Fruit fly (Drosophila melanogaster) whole organism, embryonic: Measurements from ENCODE around the gene Vm26Ab.
A peak's percentile ranks its signal among the peaks of the same experiment; 100 is the strongest.

Source experiments
- Atf3 ChIP-seq: fragments of 200-800 bp; sonication (Bioruptor generic); optimal IDR thresholded peaks from 3 replicates; lab custom pipeline; 2016; ENCODE audit warnings: missing biosample characterization, missing genetic modification characterization
- CG1024 ChIP-seq: fragments of 200-800 bp; sonication (Bioruptor generic); IDR thresholded peaks from 2 replicates; pipeline ENCODE4 v1.3.6; 2022; ENCODE audit warnings: missing biosample characterization, missing genetic modification characterization
- CG10267 ChIP-seq: fragments of 200-800 bp; sonication (Bioruptor generic); optimal IDR thresholded peaks from 2 replicates; lab custom pipeline; 2018; ENCODE audit warnings: missing biosample characterization, mild to moderate bottlenecking, missing genetic modification characterization, moderate library complexity
- CG10959 ChIP-seq: fragments of 200-800 bp; sonication (Bioruptor generic); IDR thresholded peaks from 2 replicates; pipeline ENCODE4 v1.3.6; 2022; ENCODE audit warnings: missing biosample characterization, missing genetic modification characterization
- CG11093 ChIP-seq: fragments of 200-800 bp; sonication (Bioruptor generic); IDR thresholded peaks from 3 replicates; pipeline ENCODE4 v1.3.6; 2022; ENCODE audit warnings: missing biosample characterization, missing genetic modification characterization
- CG12744 ChIP-seq: fragments of 200-800 bp; sonication (Bioruptor generic); optimal IDR thresholded peaks from 2 replicates; lab custom pipeline; 2016; ENCODE audit warnings: missing biosample characterization, missing genetic modification characterization
- CG13424 ChIP-seq: fragments of 200-800 bp; sonication (Bioruptor generic); optimal IDR thresholded peaks from 2 replicates; lab custom pipeline; 2019; ENCODE audit warnings: missing biosample characterization, mild to moderate bottlenecking, missing genetic modification characterization, moderate library complexity
- CG15011 ChIP-seq: fragments of 200-800 bp; sonication (Bioruptor generic); optimal IDR thresholded peaks from 3 replicates; lab custom pipeline; 2018; ENCODE audit warnings: missing biosample characterization, mild to moderate bottlenecking, missing genetic modification characterization
- CG15269 ChIP-seq: fragments of 200-800 bp; sonication (Bioruptor generic); optimal IDR thresholded peaks from 2 replicates; lab custom pipeline; 2018; ENCODE audit warnings: missing biosample characterization, mild to moderate bottlenecking, missing genetic modification characterization, moderate library complexity
- CG15479 ChIP-seq: fragments of 200-800 bp; sonication (Bioruptor generic); optimal IDR thresholded peaks from 3 replicates; lab custom pipeline; 2019; ENCODE audit warnings: missing biosample characterization, mild to moderate bottlenecking, missing genetic modification characterization, moderate library complexity
- CG2712 ChIP-seq: fragments of 200-800 bp; optimal IDR thresholded peaks from 3 replicates; lab custom pipeline; 2019; ENCODE audit warnings: missing biosample characterization, mild to moderate bottlenecking, missing genetic modification characterization, moderate library complexity
- CG30403 ChIP-seq: fragments of 200-800 bp; sonication (Bioruptor generic); optimal IDR thresholded peaks from 3 replicates; lab custom pipeline; 2016; ENCODE audit warnings: missing biosample characterization, missing genetic modification characterization
- CG31365 ChIP-seq: fragments of 200-800 bp; sonication (Bioruptor generic); optimal IDR thresholded peaks from 2 replicates; lab custom pipeline; 2018; ENCODE audit warnings: missing biosample characterization, mild to moderate bottlenecking, missing genetic modification characterization
- CG32767 ChIP-seq: fragments of 200-800 bp; sonication (Bioruptor generic); IDR thresholded peaks from 2 replicates; pipeline ENCODE4 v1.3.6; 2022; ENCODE audit warnings: missing biosample characterization, missing genetic modification characterization
- CG5180 ChIP-seq: fragments of 200-800 bp; sonication (Bioruptor generic); optimal IDR thresholded peaks from 3 replicates; lab custom pipeline; 2017; ENCODE audit warnings: missing biosample characterization, missing genetic modification characterization, mild to moderate bottlenecking, moderate library complexity, missing genetic modification reagents
- CG5953 ChIP-seq: fragments of 200-800 bp; sonication (Bioruptor generic); IDR thresholded peaks from 2 replicates; pipeline ENCODE4 v1.3.6; 2022; ENCODE audit warnings: missing biosample characterization, missing genetic modification characterization
- CG8281 ChIP-seq: fragments of 200-800 bp; sonication (Bioruptor generic); optimal IDR thresholded peaks from 2 replicates; lab custom pipeline; 2018; ENCODE audit warnings: missing biosample characterization, mild to moderate bottlenecking, missing genetic modification characterization, moderate library complexity
- CG9876 ChIP-seq: fragments of 200-800 bp; sonication (Bioruptor generic); optimal IDR thresholded peaks from 2 replicates; lab custom pipeline; 2016; ENCODE audit warnings: missing biosample characterization, missing genetic modification characterization
- CTCF ChIP-seq: fragments of 200-800 bp; sonication (Bioruptor generic); optimal IDR thresholded peaks from 2 replicates; lab custom pipeline; 2017; ENCODE audit warnings: missing biosample characterization, mild to moderate bottlenecking, missing genetic modification characterization, moderate library complexity
- Eip74EF ChIP-seq, 2 experiments: fragments of 200-800 bp in 1 of 2; fragments of >200 bp in 1 of 2; sonication (Bioruptor generic) in 1 of 2; optimal IDR thresholded peaks; 2 replicates each; lab custom pipeline; 2017 to 2019; ENCODE audit warnings: missing biosample characterization in 2 of 2, missing genetic modification characterization in 2 of 2, mild to moderate bottlenecking in 1 of 2, moderate library complexity in 1 of 2
- Gsc ChIP-seq: fragments of 200-800 bp; sonication (Bioruptor generic); IDR thresholded peaks from 2 replicates; pipeline ENCODE4 v1.3.6; 2022; ENCODE audit warnings: missing biosample characterization, missing genetic modification characterization
- H15 ChIP-seq: fragments of 200-800 bp; sonication (Bioruptor generic); IDR thresholded peaks from 3 replicates; pipeline ENCODE4 v1.3.6; 2022; ENCODE audit warnings: missing biosample characterization, missing genetic modification characterization
- MTF-1 ChIP-seq: fragments of 200-800 bp; sonication (Bioruptor generic); optimal IDR thresholded peaks from 2 replicates; lab custom pipeline; 2018; ENCODE audit warnings: missing biosample characterization, mild to moderate bottlenecking, missing genetic modification characterization, borderline replicate concordance
- NC2β ChIP-seq: fragments of 200-800 bp; sonication (Bioruptor generic); optimal IDR thresholded peaks from 2 replicates; lab custom pipeline; 2016; ENCODE audit warnings: missing biosample characterization, missing genetic modification characterization
- Poxn ChIP-seq: fragments of 200-800 bp; sonication (Bioruptor generic); IDR thresholded peaks from 2 replicates; pipeline ENCODE4 v1.3.6; 2022; ENCODE audit warnings: missing biosample characterization, missing genetic modification characterization
- ab ChIP-seq: fragments of 200-800 bp; sonication (Bioruptor generic); optimal IDR thresholded peaks from 2 replicates; lab custom pipeline; 2016; ENCODE audit warnings: missing biosample characterization, missing genetic modification characterization
- al ChIP-seq: fragments of 200-800 bp; sonication (Bioruptor generic); IDR thresholded peaks from 2 replicates; pipeline ENCODE4 v1.3.6; 2022; ENCODE audit warnings: missing biosample characterization, missing genetic modification characterization
- aop ChIP-seq: fragments of 200-800 bp; sonication (Bioruptor generic); IDR thresholded peaks from 2 replicates; pipeline ENCODE4 v1.3.6; 2022; ENCODE audit warnings: missing biosample characterization, missing genetic modification characterization
- ap ChIP-seq: fragments of 200-800 bp; sonication (Bioruptor generic); IDR thresholded peaks from 2 replicates; pipeline ENCODE4 v1.3.6; 2022; ENCODE audit warnings: missing biosample characterization, missing genetic modification characterization
- ase ChIP-seq: fragments of 200-800 bp; sonication (Bioruptor generic); IDR thresholded peaks from 3 replicates; pipeline ENCODE4 v1.3.6; 2022; ENCODE audit warnings: missing biosample characterization, missing genetic modification characterization
- ato ChIP-seq: fragments of 200-800 bp; sonication (Bioruptor generic); IDR thresholded peaks from 2 replicates; pipeline ENCODE4 v1.3.6; 2022; ENCODE audit warnings: missing biosample characterization, missing genetic modification characterization; ENCODE audit not compliant: partially characterized antibody
- btn ChIP-seq: fragments of 200-800 bp; sonication (Bioruptor generic); optimal IDR thresholded peaks from 2 replicates; lab custom pipeline; 2016; ENCODE audit warnings: missing biosample characterization, missing genetic modification characterization
- chm ChIP-seq: fragments of 200-800 bp; sonication (Bioruptor generic); IDR thresholded peaks from 2 replicates; pipeline ENCODE4 v1.3.6; 2022; ENCODE audit warnings: missing biosample characterization, missing genetic modification characterization
- disco-r ChIP-seq: fragments of 200-800 bp; sonication (Bioruptor generic); optimal IDR thresholded peaks from 2 replicates; lab custom pipeline; 2016; ENCODE audit warnings: missing biosample characterization, missing genetic modification characterization
- fd3F ChIP-seq: fragments of 200-800 bp; sonication (Bioruptor generic); optimal IDR thresholded peaks from 2 replicates; lab custom pipeline; 2018; ENCODE audit warnings: missing biosample characterization, mild to moderate bottlenecking, missing genetic modification characterization, moderate library complexity
- gfzf ChIP-seq: fragments of 200-800 bp; sonication (Bioruptor generic); optimal IDR thresholded peaks from 2 replicates; lab custom pipeline; 2016; ENCODE audit warnings: missing biosample characterization, mild to moderate bottlenecking, missing genetic modification characterization, moderate library complexity
- inv ChIP-seq: fragments of 200-800 bp; sonication (Bioruptor generic); IDR thresholded peaks from 2 replicates; pipeline ENCODE4 v1.3.6; 2022; ENCODE audit warnings: missing biosample characterization, missing genetic modification characterization; ENCODE audit not compliant: partially characterized antibody
- jing ChIP-seq: fragments of 200-800 bp; sonication (Bioruptor generic); optimal IDR thresholded peaks from 2 replicates; lab custom pipeline; 2018; ENCODE audit warnings: missing biosample characterization, mild to moderate bottlenecking, missing genetic modification characterization
- kni ChIP-seq: fragments of 200-800 bp; sonication (Bioruptor generic); optimal IDR thresholded peaks from 3 replicates; lab custom pipeline; 2017; ENCODE audit warnings: mild to moderate bottlenecking, missing biosample characterization, missing genetic modification reagents, missing genetic modification characterization
- lbe ChIP-seq: fragments of 200-800 bp; sonication (Bioruptor generic); optimal IDR thresholded peaks from 2 replicates; lab custom pipeline; 2016; ENCODE audit warnings: missing biosample characterization, mild to moderate bottlenecking, missing genetic modification characterization
- lola ChIP-seq, 3 experiments: fragments of >200 bp in 2 of 3; fragments of 200-800 bp in 1 of 3; sonication (Bioruptor generic) in 1 of 3; optimal IDR thresholded peaks; 2 replicates each; lab custom pipeline; 2017 to 2019; ENCODE audit warnings: missing biosample characterization in 3 of 3, missing genetic modification characterization in 3 of 3, mild to moderate bottlenecking in 1 of 3, moderate library complexity in 1 of 3
- nmo ChIP-seq: fragments of 200-800 bp; sonication (Bioruptor generic); optimal IDR thresholded peaks from 2 replicates; lab custom pipeline; 2018; ENCODE audit warnings: missing biosample characterization, mild to moderate bottlenecking, missing genetic modification characterization, moderate library complexity
- nom ChIP-seq: fragments of 200-800 bp; sonication (Bioruptor generic); optimal IDR thresholded peaks from 2 replicates; lab custom pipeline; 2017; ENCODE audit warnings: missing biosample characterization, missing genetic modification characterization, mild to moderate bottlenecking, moderate library complexity, missing genetic modification reagents
- repo ChIP-seq: fragments of 200-800 bp; sonication (Bioruptor generic); optimal IDR thresholded peaks from 2 replicates; lab custom pipeline; 2016; ENCODE audit warnings: missing biosample characterization, missing genetic modification characterization
- rib ChIP-seq: fragments of 200-800 bp; sonication (Bioruptor generic); IDR thresholded peaks from 2 replicates; pipeline ENCODE4 v1.3.6; 2022; ENCODE audit warnings: missing biosample characterization, missing genetic modification characterization
- run ChIP-seq: fragments of 200-800 bp; sonication (Bioruptor generic); optimal IDR thresholded peaks from 3 replicates; lab custom pipeline; 2018; ENCODE audit warnings: missing biosample characterization, mild to moderate bottlenecking, missing genetic modification characterization
- scrt ChIP-seq: fragments of 200-800 bp; sonication (Bioruptor generic); optimal IDR thresholded peaks from 2 replicates; lab custom pipeline; 2018; ENCODE audit warnings: missing biosample characterization, mild to moderate bottlenecking, missing genetic modification characterization, moderate library complexity
- seq ChIP-seq: fragments of 200-800 bp; sonication (Bioruptor generic); IDR thresholded peaks from 2 replicates; pipeline ENCODE4 v1.3.6; 2022; ENCODE audit warnings: missing biosample characterization, missing genetic modification characterization
- sim ChIP-seq: fragments of 200-800 bp; sonication (Bioruptor generic); IDR thresholded peaks from 2 replicates; pipeline ENCODE4 v1.3.6; 2022; ENCODE audit warnings: missing biosample characterization, missing genetic modification characterization
- sqz ChIP-seq: fragments of 200-800 bp; sonication (Bioruptor generic); optimal IDR thresholded peaks from 3 replicates; lab custom pipeline; 2018; ENCODE audit warnings: missing biosample characterization, mild to moderate bottlenecking, missing genetic modification characterization
- tin ChIP-seq: fragments of 200-800 bp; sonication (Bioruptor generic); optimal IDR thresholded peaks from 3 replicates; lab custom pipeline; 2016; ENCODE audit warnings: missing biosample characterization, missing genetic modification characterization

Gene Vm26Ab

dm6 chr2L:5972005-5972404, 15.2 kb downstream of the Vm26Ab start (continued):
- TF ChIP-seq scrt (no peak), btn (GFP tag; lab: Kevin White, UChicago) (no peak), CG5953 (GFP tag; lab: Robert Waterston, UW) (no peak), CG1024 (GFP tag; lab: Robert Waterston, UW) (0 out of 2 replicates have a peak, but pooled peaks have one; percentile 36), repo (GFP tag; lab: Kevin White, UChicago) (no peak), jing (GFP tag; lab: Kevin White, UChicago) (no peak), CG10267 (tag; lab: Kevin White, UChicago) (no peak), ap (GFP tag; lab: Robert Waterston, UW) (no peak), nmo (GFP tag; lab: Kevin White, UChicago) (peak; percentile 35), CG31365 (tag; lab: Kevin White, UChicago) (no peak), CG13424 (peak; percentile 35), NC2β (GFP tag; lab: Kevin White, UChicago) (no peak), ato (GFP tag; lab: Robert Waterston, UW) (no peak), tin (no peak), gfzf (GFP tag; lab: Kevin White, UChicago) (no peak), sim (GFP tag; lab: Robert Waterston, UW) (no peak; the same call in 1 of the 2 replicates), MTF-1 (GFP tag; lab: Kevin White, UChicago) (no peak), CG15011 (GFP tag; lab: Kevin White, UChicago) (no peak), CG5180 (GFP tag; lab: Kevin White, UChicago) (no peak), CTCF (GFP tag; lab: Kevin White, UChicago) (no peak), lbe (peak; percentile 61), Atf3 (GFP tag; lab: Kevin White, UChicago) (no peak), inv (GFP tag; lab: Robert Waterston, UW) (no peak), ab (GFP tag; lab: Kevin White, UChicago) (no peak), CG9876 (GFP tag; lab: Kevin White, UChicago) (no peak), nom (GFP tag; lab: Kevin White, UChicago) (no peak), disco-r (GFP tag; lab: Kevin White, UChicago) (no peak), fd3F (GFP tag; lab: Kevin White, UChicago) (peak; percentile 42), CG15479 (no peak), Gsc (GFP tag; lab: Robert Waterston, UW) (no peak), chm (GFP tag; lab: Robert Waterston, UW) (peak; percentile 73), al (GFP tag; lab: Robert Waterston, UW) (peak; percentile 56; the same call in 1 of the 2 replicates), sqz (no peak), Poxn (no peak), run (tag; lab: Kevin White, UChicago) (no peak), seq (GFP tag; lab: Robert Waterston, UW) (peak; percentile 63), CG32767 (GFP tag; lab: Robert Waterston, UW) (peak; percentile 40; the same call in 1 of the 2 replicates), CG8281 (tag; lab: Kevin White, UChicago) (no peak), CG30403 (GFP tag; lab: Kevin White, UChicago) (peak; percentile 56), H15 (GFP tag; lab: Robert Waterston, UW) (peak; percentile 36; the same call in 1 of the 3 replicates), CG12744 (GFP tag; lab: Kevin White, UChicago) (no peak), CG10959 (GFP tag; lab: Robert Waterston, UW) (no peak), ase (GFP tag; lab: Robert Waterston, UW) (no peak), Eip74EF (GFP tag; optimal IDR thresholded peaks at IDR 0.05; lab: Kevin White, UChicago) (no peak), lola (GFP tag; optimal IDR thresholded peaks at IDR 0.05; lab: Kevin White, UChicago) (peak in 1 of 3 experiments; percentile 6), CG2712 (tag; lab: Kevin White, UChicago) (peak; percentile 15), CG11093 (GFP tag; lab: Robert Waterston, UW) (0 out of 3 replicates have a peak, but pooled peaks have one; percentile 31), rib (no peak), kni (GFP tag; lab: Kevin White, UChicago) (no peak), CG15269 (peak; percentile 48), aop (no peak)
